Worm (Caenorhabditis elegans): ENCODE measurements around the gene B0457.4.

DNA sequence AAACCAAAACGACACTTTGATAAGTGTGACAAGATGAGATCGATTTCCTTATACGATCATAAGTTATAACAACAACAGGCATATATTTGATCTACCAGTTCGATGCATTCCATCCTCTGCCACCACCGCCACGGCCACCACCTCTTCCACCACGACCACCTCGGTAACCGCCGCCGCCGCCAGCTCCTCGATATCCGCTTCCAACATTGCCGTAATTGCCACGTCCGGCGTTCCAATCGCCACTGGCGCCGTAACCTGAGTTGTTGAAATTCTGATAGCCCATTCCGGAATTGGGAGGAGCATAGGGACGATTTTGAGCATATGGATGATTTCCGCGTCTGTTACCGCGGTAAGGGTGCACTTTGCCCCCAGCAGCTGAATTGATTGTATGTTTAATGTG lies 33.3 kb downstream of the B0457.4 start:
- TF ChIP-seq pqm-1 (tag; optimal IDR thresholded peaks at IDR 0.05): no peak
- no peak for TF ChIP-seq unc-39 (tag; optimal IDR thresholded peaks at IDR 0.05)
- TF ChIP-seq nfya-1 (tag; optimal IDR thresholded peaks at IDR 0.05; ENCODE audit: insufficient read depth): no peak
- no peak for TF ChIP-seq fkh-10 (GFP tag; optimal IDR thresholded peaks at IDR 0.05)
- TF ChIP-seq ZK546.5 (tag; optimal IDR thresholded peaks at IDR 0.05): no peak
